Worm (Caenorhabditis elegans): ENCODE data around the gene W06D11.3.

ce11 chrX:12317560-12317959 lies 19.1 kb downstream of the W06D11.3 start:
- TF ChIP-seq mep-1 (tag; optimal IDR thresholded peaks at IDR 0.05): no peak
- TF ChIP-seq ceh-82 (tag; optimal IDR thresholded peaks at IDR 0.05): no peak
- TF ChIP-seq F49E8.2 (tag; optimal IDR thresholded peaks at IDR 0.05; ENCODE audit: borderline replicate concordance): no peak
- no peak for TF ChIP-seq fos-1 (tag; optimal IDR thresholded peaks at IDR 0.05)
- no peak for TF ChIP-seq hif-1 (tag; optimal IDR thresholded peaks at IDR 0.05)
